Fruit fly (Drosophila melanogaster) whole organism, embryonic: Measurements from ENCODE around the gene CG34295.

ENCODE experiments used
- Aef1 ChIP-seq: fragments of 200-800 bp; sonication (Bioruptor generic); IDR thresholded peaks from 3 replicates; pipeline ENCODE4 v1.3.6; 2022; ENCODE audit warnings: missing biosample characterization, missing genetic modification characterization
- Atf6 ChIP-seq: fragments of 200-800 bp; sonication (Bioruptor generic); IDR thresholded peaks from 2 replicates; pipeline ENCODE4 v1.3.6; 2022; ENCODE audit warnings: missing biosample characterization, missing genetic modification characterization
- Awh ChIP-seq: fragments of 200-800 bp; sonication (Bioruptor generic); IDR thresholded peaks from 2 replicates; pipeline ENCODE4, ENCODE4 v1.3.6; 2022; ENCODE audit warnings: missing biosample characterization, missing genetic modification characterization
- CG10267 ChIP-seq: fragments of 200-800 bp; sonication (Bioruptor generic); optimal IDR thresholded peaks from 2 replicates; lab custom pipeline; 2018; ENCODE audit warnings: missing biosample characterization, mild to moderate bottlenecking, missing genetic modification characterization, moderate library complexity
- CG10654 ChIP-seq: fragments of 200-800 bp; sonication (Bioruptor generic); optimal IDR thresholded peaks from 2 replicates; lab custom pipeline; 2016; ENCODE audit warnings: missing biosample characterization, missing genetic modification characterization
- CG10959 ChIP-seq: fragments of 200-800 bp; sonication (Bioruptor generic); IDR thresholded peaks from 2 replicates; pipeline ENCODE4 v1.3.6; 2022; ENCODE audit warnings: missing biosample characterization, missing genetic modification characterization
- CG12769 ChIP-seq: fragments of 200-800 bp; sonication (Bioruptor generic); optimal IDR thresholded peaks from 2 replicates; lab custom pipeline; 2019; ENCODE audit warnings: missing biosample characterization, mild to moderate bottlenecking, missing genetic modification characterization, moderate library complexity
- CG14441 ChIP-seq: fragments of 200-800 bp; sonication (Bioruptor generic); IDR thresholded peaks from 2 replicates; pipeline ENCODE4 v1.3.6; 2022; ENCODE audit warnings: missing biosample characterization, missing genetic modification characterization
- CG16813 ChIP-seq: fragments of 200-800 bp; sonication (Bioruptor generic); IDR thresholded peaks from 3 replicates; pipeline ENCODE4 v1.3.6; 2022; ENCODE audit warnings: missing biosample characterization, missing genetic modification characterization; ENCODE audit not compliant: partially characterized antibody
- CG17328 ChIP-seq: fragments of 200-800 bp; sonication (Bioruptor generic); IDR thresholded peaks from 2 replicates; pipeline ENCODE4 v1.3.6; 2022; ENCODE audit warnings: missing biosample characterization, missing genetic modification characterization
- CG2712 ChIP-seq: fragments of 200-800 bp; optimal IDR thresholded peaks from 3 replicates; lab custom pipeline; 2019; ENCODE audit warnings: missing biosample characterization, mild to moderate bottlenecking, missing genetic modification characterization, moderate library complexity
- CG2889 ChIP-seq: fragments of 200-800 bp; sonication (Bioruptor generic); IDR thresholded peaks from 3 replicates; pipeline ENCODE4 v1.3.6; 2022; ENCODE audit warnings: missing biosample characterization, missing genetic modification characterization
- CG33213 ChIP-seq: fragments of 200-800 bp; sonication (Bioruptor generic); optimal IDR thresholded peaks from 3 replicates; lab custom pipeline; 2016; ENCODE audit warnings: missing biosample characterization, missing genetic modification characterization
- CG34224 ChIP-seq: fragments of 200-800 bp; sonication (Bioruptor generic); IDR thresholded peaks from 3 replicates; pipeline ENCODE4 v1.3.6; 2022; ENCODE audit warnings: missing biosample characterization, missing genetic modification characterization; ENCODE audit not compliant: partially characterized antibody
- CG6175 ChIP-seq: fragments of 200-800 bp; sonication (Bioruptor generic); IDR thresholded peaks from 3 replicates; pipeline ENCODE4 v1.3.6; 2022; ENCODE audit warnings: missing biosample characterization, missing genetic modification characterization
- CG7928 ChIP-seq: fragments of 200-800 bp; sonication (Bioruptor generic); optimal IDR thresholded peaks from 2 replicates; lab custom pipeline; 2017; ENCODE audit warnings: missing biosample characterization, mild to moderate bottlenecking, missing genetic modification characterization
- CG7963 ChIP-seq: fragments of 200-800 bp; sonication (Bioruptor generic); IDR thresholded peaks from 3 replicates; pipeline ENCODE4 v1.3.6; 2022; ENCODE audit warnings: missing biosample characterization, missing genetic modification characterization; ENCODE audit not compliant: partially characterized antibody
- Dip3 ChIP-seq: fragments of 200-800 bp; sonication (Bioruptor generic); optimal IDR thresholded peaks from 3 replicates; lab custom pipeline; 2016; ENCODE audit warnings: missing biosample characterization, missing genetic modification characterization
- Drgx ChIP-seq: fragments of 200-800 bp; sonication (Bioruptor generic); IDR thresholded peaks from 2 replicates; pipeline ENCODE4 v1.3.6; 2022; ENCODE audit warnings: missing biosample characterization, missing genetic modification characterization
- E2f1 ChIP-seq: fragments of 200-800 bp; sonication (Bioruptor generic); IDR thresholded peaks from 2 replicates; pipeline ENCODE4 v1.3.6; 2022; ENCODE audit warnings: missing biosample characterization, missing genetic modification characterization
- Ets97D ChIP-seq: fragments of 200-800 bp; sonication (Bioruptor generic); optimal IDR thresholded peaks from 3 replicates; lab custom pipeline; 2016; ENCODE audit warnings: missing biosample characterization, missing genetic modification characterization
- HLH54F ChIP-seq: fragments of 200-800 bp; sonication (Bioruptor generic); optimal IDR thresholded peaks from 3 replicates; lab custom pipeline; 2016; ENCODE audit warnings: missing biosample characterization, missing genetic modification characterization
- Hmr ChIP-seq: fragments of 200-800 bp; sonication (Bioruptor generic); optimal IDR thresholded peaks from 3 replicates; lab custom pipeline; 2017; ENCODE audit warnings: mild to moderate bottlenecking, missing biosample characterization, missing genetic modification reagents, missing genetic modification characterization
- Hr39 ChIP-seq: fragments of >200 bp; optimal IDR thresholded peaks from 2 replicates; lab custom pipeline; 2017
- Lim3 ChIP-seq: fragments of 200-800 bp; sonication (Bioruptor generic); IDR thresholded peaks from 2 replicates; pipeline ENCODE4 v1.3.6; 2022; ENCODE audit warnings: missing biosample characterization, missing genetic modification characterization
- MBD-R2 ChIP-seq: fragments of 200-800 bp; sonication (Bioruptor generic); IDR thresholded peaks from 2 replicates; pipeline ENCODE4 v1.3.6; 2022; ENCODE audit warnings: missing biosample characterization, missing genetic modification characterization
- Max ChIP-seq: fragments of 200-800 bp; sonication (Bioruptor generic); optimal IDR thresholded peaks from 2 replicates; lab custom pipeline; 2016; ENCODE audit warnings: missing biosample characterization, mild to moderate bottlenecking, missing genetic modification characterization
- Med ChIP-seq: fragments of 200-800 bp; sonication (Bioruptor generic); peaks from one replicate; lab custom pipeline; 2016; ENCODE audit warnings: missing biosample characterization, missing genetic modification characterization, mild to moderate bottlenecking, inconsistent platforms, moderate library complexity
- NC2β ChIP-seq: fragments of 200-800 bp; sonication (Bioruptor generic); optimal IDR thresholded peaks from 2 replicates; lab custom pipeline; 2016; ENCODE audit warnings: missing biosample characterization, missing genetic modification characterization
- Neu2 ChIP-seq: fragments of 200-800 bp; sonication (Bioruptor generic); optimal IDR thresholded peaks from 3 replicates; lab custom pipeline; 2016; ENCODE audit warnings: missing biosample characterization, missing genetic modification characterization, borderline replicate concordance
- Oli ChIP-seq: fragments of 200-800 bp; sonication (Bioruptor generic); optimal IDR thresholded peaks from 2 replicates; lab custom pipeline; 2018; ENCODE audit warnings: missing biosample characterization, mild to moderate bottlenecking, missing genetic modification characterization, moderate library complexity
- Poxn ChIP-seq: fragments of 200-800 bp; sonication (Bioruptor generic); IDR thresholded peaks from 2 replicates; pipeline ENCODE4 v1.3.6; 2022; ENCODE audit warnings: missing biosample characterization, missing genetic modification characterization
- Rfx ChIP-seq: fragments of 200-800 bp; sonication (Bioruptor generic); IDR thresholded peaks from 2 replicates; pipeline ENCODE4 v1.3.6; 2022; ENCODE audit warnings: missing biosample characterization, missing genetic modification characterization
- Scr ChIP-seq: fragments of 200-800 bp; sonication (Bioruptor generic); IDR thresholded peaks from 2 replicates; pipeline ENCODE4 v1.3.6; 2022; ENCODE audit warnings: missing biosample characterization, missing genetic modification characterization; ENCODE audit not compliant: partially characterized antibody
- chm ChIP-seq: fragments of 200-800 bp; sonication (Bioruptor generic); IDR thresholded peaks from 2 replicates; pipeline ENCODE4 v1.3.6; 2022; ENCODE audit warnings: missing biosample characterization, missing genetic modification characterization
- cwo ChIP-seq: fragments of 200-800 bp; sonication (Bioruptor generic); optimal IDR thresholded peaks from 3 replicates; lab custom pipeline; 2017; ENCODE audit warnings: missing biosample characterization, missing genetic modification characterization, mild to moderate bottlenecking, moderate library complexity, missing genetic modification reagents
- gro ChIP-seq: fragments of 200-800 bp; sonication (Bioruptor generic); optimal IDR thresholded peaks from 2 replicates; lab custom pipeline; 2016; ENCODE audit warnings: missing biosample characterization, missing genetic modification characterization
- gsb ChIP-seq: fragments of 200-800 bp; sonication (Bioruptor generic); IDR thresholded peaks from 2 replicates; pipeline ENCODE4 v1.3.6; 2022; ENCODE audit warnings: missing biosample characterization, missing genetic modification characterization
- hb ChIP-seq: fragments of 200-800 bp; sonication (Bioruptor generic); IDR thresholded peaks from 3 replicates; pipeline ENCODE4 v1.3.6; 2022; ENCODE audit warnings: missing biosample characterization, missing genetic modification characterization; ENCODE audit not compliant: partially characterized antibody
- schlank ChIP-seq: fragments of 200-800 bp; sonication (Bioruptor generic); optimal IDR thresholded peaks from 2 replicates; lab custom pipeline; 2018; ENCODE audit warnings: missing biosample characterization, mild to moderate bottlenecking, missing genetic modification characterization
- sd ChIP-seq: fragments of 200-800 bp; sonication (Bioruptor generic); optimal IDR thresholded peaks from 3 replicates; lab custom pipeline; 2018; ENCODE audit warnings: missing biosample characterization, mild to moderate bottlenecking, missing genetic modification characterization, moderate library complexity
- toy ChIP-seq: fragments of 200-800 bp; sonication (Bioruptor generic); IDR thresholded peaks from 2 replicates; pipeline ENCODE4 v1.3.6; 2022; ENCODE audit warnings: missing biosample characterization, missing genetic modification characterization
- vvl ChIP-seq: fragments of 200-800 bp; sonication (Bioruptor generic); IDR thresholded peaks from 2 replicates; pipeline ENCODE4 v1.3.6; 2022; ENCODE audit warnings: missing biosample characterization, missing genetic modification characterization

CG34295 gene

dm6 chr3R:28819555-28820305 lies 30.3 kb downstream of the CG34295 start, which contains the start of the genes CG1523 and CG1647 (continued):
- TF ChIP-seq vvl (GFP tag; lab: Robert Waterston, UW) = peak; percentile 40; the same call in 1 of the 2 replicates
- peak; percentile 62 for TF ChIP-seq Scr (GFP tag; lab: Robert Waterston, UW)
- peak; percentile 34; the same call in 1 of the 2 replicates for TF ChIP-seq Drgx (GFP tag; lab: Robert Waterston, UW)
- TF ChIP-seq hb (GFP tag; lab: Robert Waterston, UW) = no peak
- TF ChIP-seq CG2712 (tag; lab: Kevin White, UChicago) = peak; percentile 79
- peak; percentile 45 for TF ChIP-seq CG16813 (GFP tag; lab: Robert Waterston, UW)
- no peak for TF ChIP-seq CG6175 (GFP tag; lab: Robert Waterston, UW)
- TF ChIP-seq Poxn (GFP tag; lab: Robert Waterston, UW) = no peak
- TF ChIP-seq Med (GFP tag; lab: Kevin White, UChicago) = peak; percentile 92
- TF ChIP-seq Hmr = no peak
- no peak for TF ChIP-seq Lim3
- TF ChIP-seq gro = peak; percentile 24
- peak; percentile 49 for TF ChIP-seq NC2β (GFP tag; lab: Kevin White, UChicago)
- peak; percentile 59 for TF ChIP-seq HLH54F (GFP tag; lab: Kevin White, UChicago)
- TF ChIP-seq schlank = no peak
- TF ChIP-seq MBD-R2 (GFP tag; lab: Robert Waterston, UW) = peak; percentile 73
- peak; percentile 7 for TF ChIP-seq Ets97D (GFP tag; lab: Kevin White, UChicago)
- no peak for TF ChIP-seq Neu2 (GFP tag; lab: Kevin White, UChicago)
- no peak for TF ChIP-seq gsb (GFP tag; lab: Robert Waterston, UW)
- TF ChIP-seq CG14441 = peak; percentile 58
- peak; percentile 15; the same call in 1 of the 3 replicates for TF ChIP-seq CG34224
- no peak for TF ChIP-seq Awh (GFP tag; lab: Robert Waterston, UW)
- TF ChIP-seq Oli (tag; lab: Kevin White, UChicago) = peak; percentile 69
- no peak for TF ChIP-seq CG33213 (GFP tag; lab: Kevin White, UChicago)
- TF ChIP-seq CG10654 (GFP tag; lab: Kevin White, UChicago) = peak; percentile 52
- peak; percentile 43 for TF ChIP-seq Max (GFP tag; lab: Kevin White, UChicago)
- no peak; the same call in 1 of the 2 replicates for TF ChIP-seq Atf6 (GFP tag; lab: Robert Waterston, UW)
- no peak; the same call in 1 of the 2 replicates for TF ChIP-seq E2f1 (GFP tag; lab: Robert Waterston, UW)
- peak; percentile 73 for TF ChIP-seq Rfx (GFP tag; lab: Robert Waterston, UW)
- peak; percentile 85 for TF ChIP-seq CG7928 (GFP tag; lab: Kevin White, UChicago)
- TF ChIP-seq toy (GFP tag; lab: Robert Waterston, UW) = no peak
- no peak for TF ChIP-seq CG12769 (tag; lab: Kevin White, UChicago)
- no peak for TF ChIP-seq sd
- TF ChIP-seq Hr39 (lab: Kevin White, UChicago) = no peak
- TF ChIP-seq Aef1 (GFP tag; lab: Robert Waterston, UW) = peak; percentile 42; the same call in 2 of the 3 replicates
- TF ChIP-seq CG2889 (GFP tag; lab: Robert Waterston, UW) = peak; percentile 49; the same call in 1 of the 3 replicates
- peak; percentile 88 for TF ChIP-seq CG10267 (tag; lab: Kevin White, UChicago)
- TF ChIP-seq CG7963 (GFP tag; lab: Robert Waterston, UW) = peak; percentile 18; the same call in 1 of the 3 replicates
- no peak for TF ChIP-seq chm (GFP tag; lab: Robert Waterston, UW)
- TF ChIP-seq CG10959 = peak; percentile 44; the same call in 1 of the 2 replicates
- no peak for TF ChIP-seq Dip3 (GFP tag; lab: Kevin White, UChicago)
- TF ChIP-seq cwo (GFP tag; lab: Kevin White, UChicago) = no peak
- peak; percentile 60; the same call in 1 of the 2 replicates for TF ChIP-seq CG17328 (GFP tag; lab: Robert Waterston, UW)
- TF ChIP-seq, all 482 proteins: peak for 260
